Worm (Caenorhabditis elegans): ENCODE measurements around the gene rpl-35.

- TF ChIP-seq elt-3 (tag; optimal IDR thresholded peaks at IDR 0.05) (no peak), egl-27 (tag; optimal IDR thresholded peaks at IDR 0.05) (no peak), alr-1 (tag; optimal IDR thresholded peaks at IDR 0.05) (no peak)
These were observed 48.5 kb downstream of the rpl-35 start for ce11 chrIII:7903427-7903826.

All from whole organism, L2 larva.